Worm (Caenorhabditis elegans) whole organism, mixed stage, embryonic: Measurements from ENCODE around the gene gst-41.

Experiments used
- M03D4.4 ChIP-seq: sonication (generic microtip); optimal IDR thresholded peaks from 2 replicates; lab custom pipeline; 2017; ENCODE audit warnings: mild to moderate bottlenecking, missing genetic modification characterization, missing compliant biosample characterization
- bed-3 ChIP-seq: fragments of 200-800 bp; sonication (Bioruptor generic); optimal IDR thresholded peaks from 3 replicates; lab custom pipeline; 2018; ENCODE audit warnings: mild to moderate bottlenecking, missing genetic modification characterization, moderate library complexity, missing compliant biosample characterization
- ceh-43 ChIP-seq: fragments of 200-800 bp; sonication (Bioruptor generic); optimal IDR thresholded peaks from 2 replicates; lab custom pipeline; 2018; ENCODE audit warnings: mild to moderate bottlenecking, missing genetic modification characterization, moderate library complexity, missing compliant biosample characterization
- ceh-83 ChIP-seq: fragments of 200-800 bp; sonication (Bioruptor generic); optimal IDR thresholded peaks from 2 replicates; lab custom pipeline; 2018; ENCODE audit warnings: mild to moderate bottlenecking, missing genetic modification characterization, missing compliant biosample characterization
- ces-1 ChIP-seq: fragments of 150-350 bp; optimal IDR thresholded peaks from 2 replicates; lab custom pipeline; 2014; ENCODE audit warnings: missing biosample characterization, missing genetic modification reagents, missing genetic modification characterization
- cnd-1 ChIP-seq: fragments of 200-800 bp; sonication (Bioruptor generic); optimal IDR thresholded peaks from 2 replicates; lab custom pipeline; 2018; ENCODE audit warnings: mild to moderate bottlenecking, missing genetic modification characterization, missing compliant biosample characterization
- drap-1 ChIP-seq: fragments of 200-800 bp; sonication (Bioruptor generic); optimal IDR thresholded peaks from 3 replicates; lab custom pipeline; 2018; ENCODE audit warnings: mild to moderate bottlenecking, missing genetic modification characterization, missing compliant biosample characterization
- elt-1 ChIP-seq: sonication (generic microtip); optimal IDR thresholded peaks from 2 replicates; lab custom pipeline; 2017; ENCODE audit warnings: missing genetic modification characterization, mild to moderate bottlenecking, missing compliant biosample characterization, antibody characterized with exemption, moderate library complexity, borderline replicate concordance; ENCODE audit not compliant: insufficient read depth
- elt-3 ChIP-seq: fragments of 150-350 bp; optimal IDR thresholded peaks from 2 replicates; lab custom pipeline; 2014; ENCODE audit warnings: missing biosample characterization, missing genetic modification characterization
- flh-1 ChIP-seq: fragments of 200-800 bp; sonication (Bioruptor generic); optimal IDR thresholded peaks from 2 replicates; lab custom pipeline; 2018; ENCODE audit warnings: mild to moderate bottlenecking, missing genetic modification characterization, moderate library complexity, missing compliant biosample characterization
- ham-2 ChIP-seq: fragments of 200-800 bp; sonication (Bioruptor generic); optimal IDR thresholded peaks from 2 replicates; lab custom pipeline; 2018; ENCODE audit warnings: mild to moderate bottlenecking, missing genetic modification characterization, missing compliant biosample characterization
- hlh-1 ChIP-seq: fragments of 150-350 bp; optimal IDR thresholded peaks from 2 replicates; lab custom pipeline; 2014; ENCODE audit warnings: missing biosample characterization, missing genetic modification reagents, missing genetic modification characterization
- lin-13 ChIP-seq: fragments of 150-350 bp; optimal IDR thresholded peaks from 2 replicates; lab custom pipeline; 2014; ENCODE audit warnings: missing biosample characterization, missing genetic modification characterization
- lin-32 ChIP-seq: fragments of 200-800 bp; sonication (Bioruptor generic); optimal IDR thresholded peaks from 2 replicates; lab custom pipeline; 2018; ENCODE audit warnings: mild to moderate bottlenecking, missing genetic modification characterization, missing compliant biosample characterization
- lsy-2 ChIP-seq: fragments of 150-350 bp; optimal IDR thresholded peaks from 2 replicates; lab custom pipeline; 2014; ENCODE audit warnings: missing biosample characterization, missing genetic modification characterization
- mab-5 ChIP-seq: fragments of 150-350 bp; optimal IDR thresholded peaks from 2 replicates; lab custom pipeline; 2014; ENCODE audit warnings: missing biosample characterization, missing genetic modification characterization
- mls-2 ChIP-seq: sonication (generic microtip); optimal IDR thresholded peaks from 2 replicates; lab custom pipeline; 2016; ENCODE audit warnings: mild to moderate bottlenecking, missing genetic modification characterization, moderate library complexity, missing compliant biosample characterization
- nhr-2 ChIP-seq: fragments of 150-350 bp; optimal IDR thresholded peaks from 2 replicates; lab custom pipeline; 2014; ENCODE audit warnings: missing biosample characterization, missing genetic modification characterization
- nhr-237 ChIP-seq: fragments of 150-350 bp; optimal IDR thresholded peaks from 2 replicates; lab custom pipeline; 2014; ENCODE audit warnings: missing biosample characterization, missing genetic modification characterization
- nhr-28 ChIP-seq: fragments of 150-350 bp; optimal IDR thresholded peaks from 2 replicates; lab custom pipeline; 2014; ENCODE audit warnings: missing biosample characterization, missing genetic modification characterization
- nhr-76 ChIP-seq: sonication (generic microtip); optimal IDR thresholded peaks from 2 replicates; lab custom pipeline; 2017; ENCODE audit warnings: missing biosample characterization, missing genetic modification characterization
- pha-4 ChIP-seq: fragments of 150-350 bp; optimal IDR thresholded peaks from 2 replicates; lab custom pipeline; 2018; ENCODE audit warnings: missing biosample characterization, missing genetic modification reagents, missing genetic modification characterization
- snpc-4 ChIP-seq: fragments of 150-350 bp; optimal IDR thresholded peaks from 2 replicates; lab custom pipeline; 2014; ENCODE audit warnings: missing biosample characterization, missing genetic modification characterization
- tbx-8 ChIP-seq: fragments of 200-800 bp; sonication (Bioruptor generic); optimal IDR thresholded peaks from 2 replicates; lab custom pipeline; 2018; ENCODE audit warnings: mild to moderate bottlenecking, missing genetic modification characterization, moderate library complexity, missing compliant biosample characterization
- unc-120 ChIP-seq: sonication (generic microtip); optimal IDR thresholded peaks from 2 replicates; lab custom pipeline; 2017; ENCODE audit warnings: missing genetic modification characterization, missing compliant biosample characterization; ENCODE audit not compliant: poor library complexity, severe bottlenecking
- unc-39 ChIP-seq: fragments of 150-350 bp; optimal IDR thresholded peaks from 2 replicates; lab custom pipeline; 2014; ENCODE audit warnings: missing biosample characterization, missing genetic modification characterization
- unc-62 ChIP-seq: fragments of 150-350 bp; optimal IDR thresholded peaks from 2 replicates; lab custom pipeline; 2014; ENCODE audit warnings: missing biosample characterization, missing genetic modification reagents, missing genetic modification characterization
- ztf-11 ChIP-seq: fragments of 150-350 bp; optimal IDR thresholded peaks from 2 replicates; lab custom pipeline; 2014; ENCODE audit warnings: missing biosample characterization, missing genetic modification characterization

Gene gst-41

ce11 chrV:7431016-7431415 lies 31.9 kb upstream of the gst-41 start, which contains the start of gene srw-71:
TSS of gene srw-71 (minus strand) at chrV:7431116.
- no peak for TF ChIP-seq mab-5 (tag; lab: Kevin White, UChicago)
- TF ChIP-seq lin-32 (GFP tag; lab: Kevin White, UChicago), result no peak
- TF ChIP-seq snpc-4, result no peak
- TF ChIP-seq ham-2 (GFP tag; lab: Kevin White, UChicago), result no peak
- TF ChIP-seq flh-1, result no peak
- TF ChIP-seq tbx-8 (GFP tag; lab: Kevin White, UChicago), result no peak
- no peak for TF ChIP-seq unc-39 (tag; lab: Kevin White, UChicago)
- no peak for TF ChIP-seq lin-13 (tag; lab: Kevin White, UChicago)
- TF ChIP-seq drap-1 (GFP tag; lab: Kevin White, UChicago), result no peak
- no peak for TF ChIP-seq unc-120 (tag; lab: Kevin White, UChicago)
- no peak for TF ChIP-seq nhr-28 (tag; lab: Kevin White, UChicago)
- no peak for TF ChIP-seq elt-1
- TF ChIP-seq nhr-76 (tag; lab: Kevin White, UChicago), result no peak

- TF ChIP-seq ztf-11 (tag; lab: Kevin White, UChicago) (no peak), M03D4.4 (no peak), snpc-4 (no peak)
These were observed 29.8 kb upstream of the gst-41 start, which contains the start of gene srw-69 for ce11 chrV:7428880-7429279. TSS of gene srw-69 (minus strand) at chrV:7428980.

ce11 chrV:7426594-7426993 lies 27.5 kb upstream of the gst-41 start, which contains the start of gene srw-68:
TSS of gene srw-68 (minus strand) at chrV:7426694.
- no peak for TF ChIP-seq cnd-1 (tag; lab: Kevin White, UChicago)

ce11 chrV:7424336-7424735 lies 25.2 kb upstream of the gst-41 start, which contains the start of gene F18E3.10:
TSS of gene F18E3.10 (minus strand) at chrV:7424436.
- TF ChIP-seq ces-1 (GFP tag; lab: Kevin White, UChicago) (no peak), unc-39 (tag; lab: Kevin White, UChicago) (no peak), lsy-2 (tag; lab: Kevin White, UChicago) (no peak), ceh-83 (GFP tag; lab: Kevin White, UChicago) (no peak)

ce11 chrV:7420162-7420561 lies 21.1 kb upstream of the gst-41 start, which contains the start of gene srxa-4:
TSS of gene srxa-4 (plus strand) at chrV:7420462.
- TF ChIP-seq ham-2 (GFP tag; lab: Kevin White, UChicago), result no peak
- no peak for TF ChIP-seq snpc-4
- TF ChIP-seq unc-62 (GFP tag; lab: Kevin White, UChicago), result no peak
- no peak for TF ChIP-seq mls-2 (tag; lab: Kevin White, UChicago)
- no peak for TF ChIP-seq bed-3 (GFP tag; lab: Kevin White, UChicago)
- TF ChIP-seq hlh-1 (tag; lab: Kevin White, UChicago), result no peak
- no peak for TF ChIP-seq nhr-76 (tag; lab: Kevin White, UChicago)
- TF ChIP-seq ces-1 (GFP tag; lab: Kevin White, UChicago), result no peak
- TF ChIP-seq pha-4 (tag; lab: Kevin White, UChicago), result no peak

- TF ChIP-seq elt-3, result no peak
- no peak for TF ChIP-seq nhr-237 (tag; lab: Kevin White, UChicago)
- TF ChIP-seq nhr-76 (tag; lab: Kevin White, UChicago), result no peak
- no peak for TF ChIP-seq bed-3 (GFP tag; lab: Kevin White, UChicago)
- TF ChIP-seq nhr-2 (tag; lab: Kevin White, UChicago), result no peak
- no peak for TF ChIP-seq ham-2 (GFP tag; lab: Kevin White, UChicago)
- no peak for TF ChIP-seq snpc-4
These were observed 18.1 kb upstream of the gst-41 start, which contains the start of gene srw-67 for ce11 chrV:7417018-7417716. TSS of gene srw-67 (plus strand) at chrV:7417660.

ce11 chrV:7416569-7416968 lies 17.5 kb upstream of the gst-41 start:
- TF ChIP-seq cnd-1 (tag; lab: Kevin White, UChicago) (no peak), ceh-43 (no peak)
